Fruit fly (Drosophila melanogaster) whole organism, embryonic: ENCODE results near the gene dome.

Source experiments
- Antp ChIP-seq: fragments of 200-800 bp; sonication (Bioruptor generic); optimal IDR thresholded peaks from 3 replicates; lab custom pipeline; 2016; ENCODE audit warnings: missing biosample characterization, missing genetic modification characterization
- B-H2 ChIP-seq: fragments of 200-800 bp; sonication (Bioruptor generic); optimal IDR thresholded peaks from 2 replicates; lab custom pipeline; 2018; ENCODE audit warnings: missing biosample characterization, mild to moderate bottlenecking, missing genetic modification characterization
- C15 ChIP-seq: fragments of 200-800 bp; sonication (Bioruptor generic); IDR thresholded peaks from 3 replicates; pipeline ENCODE4 v1.3.6; 2022; ENCODE audit warnings: missing biosample characterization, missing genetic modification characterization
- CG10565 ChIP-seq: fragments of 200-800 bp; sonication (Bioruptor generic); optimal IDR thresholded peaks from 3 replicates; lab custom pipeline; 2016; ENCODE audit warnings: missing biosample characterization, mild to moderate bottlenecking, missing genetic modification characterization
- CG11723 ChIP-seq: fragments of 200-800 bp; sonication (Bioruptor generic); optimal IDR thresholded peaks from 2 replicates; lab custom pipeline; 2017; ENCODE audit warnings: missing biosample characterization, mild to moderate bottlenecking, missing genetic modification characterization
- CG1233 ChIP-seq: fragments of 200-800 bp; sonication (Bioruptor generic); optimal IDR thresholded peaks from 4 replicates; lab custom pipeline; 2018; ENCODE audit warnings: missing biosample characterization, mild to moderate bottlenecking, missing genetic modification characterization
- CG12744 ChIP-seq: fragments of 200-800 bp; sonication (Bioruptor generic); optimal IDR thresholded peaks from 2 replicates; lab custom pipeline; 2016; ENCODE audit warnings: missing biosample characterization, missing genetic modification characterization
- CG13424 ChIP-seq: fragments of 200-800 bp; sonication (Bioruptor generic); optimal IDR thresholded peaks from 2 replicates; lab custom pipeline; 2019; ENCODE audit warnings: missing biosample characterization, mild to moderate bottlenecking, missing genetic modification characterization, moderate library complexity
- CG16779 ChIP-seq: fragments of 200-800 bp; sonication (Bioruptor generic); IDR thresholded peaks from 2 replicates; pipeline ENCODE4 v1.3.6; 2022; ENCODE audit warnings: missing biosample characterization, missing genetic modification characterization
- CG17385 ChIP-seq: fragments of 200-800 bp; sonication (Bioruptor generic); optimal IDR thresholded peaks from 3 replicates; lab custom pipeline; 2018; ENCODE audit warnings: missing biosample characterization, mild to moderate bottlenecking, missing genetic modification characterization
- CG17802 ChIP-seq: fragments of 200-800 bp; sonication (Bioruptor generic); optimal IDR thresholded peaks from 2 replicates; lab custom pipeline; 2018; ENCODE audit warnings: missing biosample characterization, mild to moderate bottlenecking, missing genetic modification characterization, moderate library complexity
- CG17829 ChIP-seq: fragments of 200-800 bp; optimal IDR thresholded peaks from 2 replicates; lab custom pipeline; 2019; ENCODE audit warnings: missing biosample characterization, mild to moderate bottlenecking, missing genetic modification characterization, moderate library complexity
- CG18619 ChIP-seq: fragments of 200-800 bp; sonication (Bioruptor generic); optimal IDR thresholded peaks from 3 replicates; lab custom pipeline; 2017; ENCODE audit warnings: missing biosample characterization, mild to moderate bottlenecking, missing genetic modification characterization
- CG3163 ChIP-seq: fragments of 200-800 bp; sonication (Bioruptor generic); optimal IDR thresholded peaks from 3 replicates; lab custom pipeline; 2016; ENCODE audit warnings: missing biosample characterization, missing genetic modification characterization
- CG33213 ChIP-seq: fragments of 200-800 bp; sonication (Bioruptor generic); optimal IDR thresholded peaks from 3 replicates; lab custom pipeline; 2016; ENCODE audit warnings: missing biosample characterization, missing genetic modification characterization
- CG4282 ChIP-seq: fragments of 200-800 bp; sonication (Bioruptor generic); optimal IDR thresholded peaks from 2 replicates; lab custom pipeline; 2016; ENCODE audit warnings: missing biosample characterization, missing genetic modification characterization
- CG4360 ChIP-seq: fragments of 200-800 bp; sonication (Bioruptor generic); IDR thresholded peaks from 2 replicates; pipeline ENCODE4 v1.3.6; 2022; ENCODE audit warnings: missing biosample characterization, missing genetic modification characterization
- CG43689 ChIP-seq: fragments of 200-800 bp; sonication (Bioruptor generic); IDR thresholded peaks from 2 replicates; pipeline ENCODE4 v1.3.6; 2022; ENCODE audit warnings: missing biosample characterization, missing genetic modification characterization
- CG4707 ChIP-seq: fragments of 200-800 bp; sonication (Bioruptor generic); optimal IDR thresholded peaks from 2 replicates; lab custom pipeline; 2018; ENCODE audit warnings: missing biosample characterization, mild to moderate bottlenecking, missing genetic modification characterization, moderate library complexity
- CG6854 ChIP-seq: fragments of 200-800 bp; sonication (Bioruptor generic); optimal IDR thresholded peaks from 3 replicates; lab custom pipeline; 2017; ENCODE audit warnings: missing biosample characterization, mild to moderate bottlenecking, missing genetic modification characterization
- CG8089 ChIP-seq: fragments of 200-800 bp; sonication (Bioruptor generic); optimal IDR thresholded peaks from 3 replicates; lab custom pipeline; 2016; ENCODE audit warnings: missing biosample characterization, missing genetic modification characterization
- CG8359 ChIP-seq: fragments of 200-800 bp; sonication (Bioruptor generic); optimal IDR thresholded peaks from 2 replicates; lab custom pipeline; 2017; ENCODE audit warnings: missing biosample characterization, mild to moderate bottlenecking, missing genetic modification characterization, borderline replicate concordance
- CrebB ChIP-seq: fragments of 200-800 bp; sonication (Bioruptor generic); optimal IDR thresholded peaks from 3 replicates; lab custom pipeline; 2018; ENCODE audit warnings: missing biosample characterization, mild to moderate bottlenecking, missing genetic modification characterization
- Dbx ChIP-seq: fragments of 200-800 bp; sonication (Bioruptor generic); IDR thresholded peaks from 3 replicates; pipeline ENCODE4 v1.3.6; 2022; ENCODE audit warnings: missing biosample characterization, missing genetic modification characterization
- Dref ChIP-seq: fragments of 200-800 bp; sonication (Bioruptor generic); IDR thresholded peaks from 2 replicates; pipeline ENCODE4 v1.3.6; 2022; ENCODE audit warnings: missing biosample characterization, missing genetic modification characterization
- HLH3B ChIP-seq: fragments of 200-800 bp; sonication (Bioruptor generic); IDR thresholded peaks from 2 replicates; pipeline ENCODE4 v1.3.6; 2022; ENCODE audit warnings: missing biosample characterization, missing genetic modification characterization
- Hr3 ChIP-seq: fragments of 200-800 bp; sonication (Bioruptor generic); optimal IDR thresholded peaks from 3 replicates; lab custom pipeline; 2016; ENCODE audit warnings: missing biosample characterization, missing genetic modification characterization
- Kr ChIP-seq: fragments of 200-800 bp; sonication (Bioruptor generic); optimal IDR thresholded peaks from 2 replicates; lab custom pipeline; 2017; ENCODE audit warnings: missing biosample characterization, mild to moderate bottlenecking, missing genetic modification characterization
- Nf-YC ChIP-seq: fragments of 200-800 bp; optimal IDR thresholded peaks from 3 replicates; lab custom pipeline; 2019; ENCODE audit warnings: missing biosample characterization, mild to moderate bottlenecking, missing genetic modification characterization, moderate library complexity
- NfI ChIP-seq: fragments of 200-800 bp; sonication (Bioruptor generic); optimal IDR thresholded peaks from 3 replicates; lab custom pipeline; 2018; ENCODE audit warnings: missing biosample characterization, mild to moderate bottlenecking, missing genetic modification characterization, moderate library complexity
- Opbp ChIP-seq: fragments of 200-800 bp; sonication (Bioruptor generic); IDR thresholded peaks from 3 replicates; pipeline ENCODE4 v1.3.6; 2022; ENCODE audit warnings: missing biosample characterization, missing genetic modification characterization; ENCODE audit not compliant: partially characterized antibody
- Pdp1 ChIP-seq, 2 experiments: fragments of 200-800 bp; sonication (Bioruptor generic); optimal IDR thresholded peaks; 3 replicates each; lab custom pipeline; 2016; ENCODE audit warnings: missing biosample characterization in 2 of 2, missing genetic modification characterization in 2 of 2, mild to moderate bottlenecking in 1 of 2, moderate library complexity in 1 of 2
- Poxn ChIP-seq: fragments of 200-800 bp; sonication (Bioruptor generic); IDR thresholded peaks from 2 replicates; pipeline ENCODE4 v1.3.6; 2022; ENCODE audit warnings: missing biosample characterization, missing genetic modification characterization
- abd-A ChIP-seq: fragments of 200-800 bp; sonication (Bioruptor generic); optimal IDR thresholded peaks from 3 replicates; lab custom pipeline; 2019; ENCODE audit warnings: missing biosample characterization, mild to moderate bottlenecking, missing genetic modification characterization, moderate library complexity
- dpn ChIP-seq, 2 experiments: fragments of 200-800 bp; sonication (Bioruptor generic); optimal IDR thresholded peaks; 3 replicates each; lab custom pipeline; 2016; ENCODE audit warnings: missing biosample characterization in 2 of 2, missing genetic modification characterization in 2 of 2
- dysf ChIP-seq: fragments of 200-800 bp; sonication (Bioruptor generic); IDR thresholded peaks from 3 replicates; pipeline ENCODE4 v1.3.6; 2022; ENCODE audit warnings: missing biosample characterization, missing genetic modification characterization
- ems ChIP-seq: fragments of 200-800 bp; sonication (Bioruptor generic); optimal IDR thresholded peaks from 3 replicates; lab custom pipeline; 2016; ENCODE audit warnings: missing biosample characterization, missing genetic modification characterization
- exex ChIP-seq: fragments of 200-800 bp; sonication (Bioruptor generic); optimal IDR thresholded peaks from 4 replicates; lab custom pipeline; 2018; ENCODE audit warnings: missing biosample characterization, mild to moderate bottlenecking, missing genetic modification characterization, moderate library complexity
- fru ChIP-seq: fragments of >200 bp; optimal IDR thresholded peaks from 2 replicates; lab custom pipeline; 2017
- gcm ChIP-seq: fragments of 200-800 bp; sonication (Bioruptor generic); optimal IDR thresholded peaks from 2 replicates; lab custom pipeline; 2019; ENCODE audit warnings: missing biosample characterization, mild to moderate bottlenecking, missing genetic modification characterization, moderate library complexity
- h ChIP-seq: fragments of >200 bp; optimal IDR thresholded peaks from 2 replicates; lab custom pipeline; 2017
- jing ChIP-seq: fragments of 200-800 bp; sonication (Bioruptor generic); optimal IDR thresholded peaks from 2 replicates; lab custom pipeline; 2018; ENCODE audit warnings: missing biosample characterization, mild to moderate bottlenecking, missing genetic modification characterization
- lilli ChIP-seq: fragments of 200-800 bp; sonication (Bioruptor generic); optimal IDR thresholded peaks from 3 replicates; lab custom pipeline; 2016; ENCODE audit warnings: missing biosample characterization, missing genetic modification characterization
- p53 ChIP-seq: fragments of 200-800 bp; sonication (Bioruptor generic); optimal IDR thresholded peaks from 2 replicates; lab custom pipeline; 2016; ENCODE audit warnings: missing biosample characterization, missing genetic modification characterization
- peb ChIP-seq: fragments of 200-800 bp; sonication (Bioruptor generic); IDR thresholded peaks from 2 replicates; pipeline ENCODE4 v1.3.6; 2022; ENCODE audit warnings: missing biosample characterization, missing genetic modification characterization
- pfk ChIP-seq: fragments of 200-800 bp; sonication (Bioruptor generic); optimal IDR thresholded peaks from 2 replicates; lab custom pipeline; 2018; ENCODE audit warnings: missing biosample characterization, mild to moderate bottlenecking, missing genetic modification characterization, moderate library complexity
- phol ChIP-seq: fragments of 200-800 bp; sonication (Bioruptor generic); optimal IDR thresholded peaks from 3 replicates; lab custom pipeline; 2018; ENCODE audit warnings: missing biosample characterization, mild to moderate bottlenecking, missing genetic modification characterization, moderate library complexity
- slbo ChIP-seq: fragments of 200-800 bp; sonication (Bioruptor generic); IDR thresholded peaks from 2 replicates; pipeline ENCODE4 v1.3.6; 2022; ENCODE audit warnings: missing biosample characterization, missing genetic modification characterization
- trh ChIP-seq: fragments of 200-800 bp; sonication (Bioruptor generic); optimal IDR thresholded peaks from 2 replicates; lab custom pipeline; 2016; ENCODE audit warnings: missing biosample characterization, missing genetic modification characterization
- vvl ChIP-seq: fragments of 200-800 bp; sonication (Bioruptor generic); IDR thresholded peaks from 2 replicates; pipeline ENCODE4 v1.3.6; 2022; ENCODE audit warnings: missing biosample characterization, missing genetic modification characterization
- wdn ChIP-seq: fragments of 200-800 bp; sonication (Bioruptor generic); IDR thresholded peaks from 2 replicates; pipeline ENCODE4 v1.3.6; 2022; ENCODE audit warnings: missing biosample characterization, missing genetic modification characterization
- wek ChIP-seq: fragments of 200-800 bp; sonication (Bioruptor generic); optimal IDR thresholded peaks from 3 replicates; lab custom pipeline; 2018; ENCODE audit warnings: missing biosample characterization, mild to moderate bottlenecking, missing genetic modification characterization, moderate library complexity
- zen ChIP-seq: fragments of 200-800 bp; sonication (Bioruptor generic); optimal IDR thresholded peaks from 3 replicates; lab custom pipeline; 2018; ENCODE audit warnings: missing biosample characterization, mild to moderate bottlenecking, missing genetic modification characterization, moderate library complexity

dome gene

dm6 chrX:19704083-19704482 is 20.8 kb upstream of the dome start, which contains the start of the genes CG14230 and CG14232 (continued):
- TF ChIP-seq wdn (GFP tag; lab: Robert Waterston, UW) = no peak
- TF ChIP-seq ems (GFP tag; lab: Kevin White, UChicago) = no peak
- TF ChIP-seq zen (tag; lab: Kevin White, UChicago) = no peak
- no peak for TF ChIP-seq Dref (GFP tag; lab: Robert Waterston, UW)
- no peak for TF ChIP-seq CrebB (tag; lab: Kevin White, UChicago)
- peak; percentile 24 for TF ChIP-seq phol (tag; lab: Kevin White, UChicago)
- no peak for TF ChIP-seq NfI
- no peak for TF ChIP-seq CG16779 (GFP tag; lab: Robert Waterston, UW)
- no peak for TF ChIP-seq trh
- TF ChIP-seq Dbx (GFP tag; lab: Robert Waterston, UW) = no peak
- no peak for TF ChIP-seq Poxn (GFP tag; lab: Robert Waterston, UW)
- no peak for TF ChIP-seq vvl
- no peak for TF ChIP-seq Antp
- no peak for TF ChIP-seq CG3163
- TF ChIP-seq CG43689 = no peak
- TF ChIP-seq CG1233 = no peak
- TF ChIP-seq h (lab: Kevin White, UChicago) = no peak
- TF ChIP-seq Nf-YC (tag; lab: Kevin White, UChicago) = no peak
- TF ChIP-seq CG4360 (GFP tag; lab: Robert Waterston, UW) = no peak
- no peak for TF ChIP-seq slbo (GFP tag; lab: Robert Waterston, UW)
- no peak for TF ChIP-seq B-H2
- TF ChIP-seq C15 (GFP tag; lab: Robert Waterston, UW) = no peak
- TF ChIP-seq Opbp (GFP tag; lab: Robert Waterston, UW) = no peak
- no peak for TF ChIP-seq CG17829
- TF ChIP-seq CG13424 (tag; lab: Kevin White, UChicago) = no peak
- TF ChIP-seq HLH3B = no peak
- no peak for TF ChIP-seq CG12744 (GFP tag; lab: Kevin White, UChicago)
- no peak for TF ChIP-seq jing (GFP tag; lab: Kevin White, UChicago)
- TF ChIP-seq CG11723 (GFP tag; lab: Kevin White, UChicago) = no peak
- TF ChIP-seq CG4282 (GFP tag; lab: Kevin White, UChicago) = no peak
- no peak for TF ChIP-seq gcm (GFP tag; lab: Kevin White, UChicago)
- TF ChIP-seq fru (lab: Kevin White, UChicago) = no peak
- TF ChIP-seq pfk = no peak
- TF ChIP-seq abd-A = no peak
- TF ChIP-seq lilli = no peak
- no peak for TF ChIP-seq dpn (GFP tag; optimal IDR thresholded peaks at IDR 0.05; lab: Kevin White, UChicago)
- no peak for TF ChIP-seq CG8359 (GFP tag; lab: Kevin White, UChicago)
- TF ChIP-seq CG17385 (GFP tag; lab: Kevin White, UChicago) = no peak
- TF ChIP-seq CG33213 (GFP tag; lab: Kevin White, UChicago) = peak; percentile 16
- no peak for TF ChIP-seq peb (GFP tag; lab: Robert Waterston, UW)
- no peak for TF ChIP-seq Kr
- TF ChIP-seq Pdp1 (GFP tag; optimal IDR thresholded peaks at IDR 0.05; lab: Kevin White, UChicago) = peak in 1 of 2 experiments; percentile 28
- TF ChIP-seq CG6854 = no peak
- TF ChIP-seq p53 = no peak
- no peak for TF ChIP-seq CG17802
- TF ChIP-seq Hr3 (GFP tag; lab: Kevin White, UChicago) = no peak
- TF ChIP-seq CG8089 (GFP tag; lab: Kevin White, UChicago) = no peak
- TF ChIP-seq CG4707 (GFP tag; lab: Kevin White, UChicago) = no peak
- no peak for TF ChIP-seq exex (tag; lab: Kevin White, UChicago)
- TF ChIP-seq dysf (GFP tag; lab: Robert Waterston, UW) = no peak
- no peak for TF ChIP-seq CG10565
- TF ChIP-seq wek (GFP tag; lab: Kevin White, UChicago) = no peak
- no peak for TF ChIP-seq CG18619
